Worm (Caenorhabditis elegans): ENCODE measurements around the gene W02G9.4.

The W02G9.4 gene

DNA sequence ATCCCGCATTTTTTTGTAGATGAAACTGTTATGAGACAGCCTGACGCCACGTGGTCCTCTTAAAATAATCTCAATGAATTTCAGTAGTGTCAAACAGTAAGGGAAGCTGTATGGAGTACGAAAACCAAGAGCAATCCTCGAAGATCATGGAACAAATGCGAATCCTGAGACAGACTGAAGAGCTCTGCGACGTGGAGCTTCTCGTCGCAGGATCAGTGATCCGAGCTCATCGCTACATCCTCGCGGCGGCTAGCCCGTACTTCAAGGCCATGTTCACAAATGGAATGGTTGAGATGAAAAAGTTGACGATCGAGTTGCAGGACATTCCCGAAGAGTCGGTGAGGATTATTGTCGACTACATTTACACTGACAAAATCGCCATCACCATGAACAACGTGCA lies 17.5 kb downstream of the W02G9.4 start:
- TF ChIP-seq pha-4 (tag; optimal IDR thresholded peaks at IDR 0.05), result no peak
- TF ChIP-seq ces-1 (GFP tag; optimal IDR thresholded peaks at IDR 0.05), result no peak
- no peak for TF ChIP-seq blmp-1 (tag; optimal IDR thresholded peaks at IDR 0.05)
- no peak for TF ChIP-seq ztf-11 (tag; optimal IDR thresholded peaks at IDR 0.05)
- TF ChIP-seq mls-2 (tag; optimal IDR thresholded peaks at IDR 0.05), result no peak
- TF ChIP-seq lin-13 (tag; optimal IDR thresholded peaks at IDR 0.05), result no peak
- TF ChIP-seq unc-62 (GFP tag; optimal IDR thresholded peaks at IDR 0.05), result no peak
- no peak for TF ChIP-seq bed-3 (GFP tag; optimal IDR thresholded peaks at IDR 0.05)
- TF ChIP-seq elt-3 (tag; optimal IDR thresholded peaks at IDR 0.05), result no peak
- TF ChIP-seq mab-5 (tag; optimal IDR thresholded peaks at IDR 0.05), result no peak
- no peak for TF ChIP-seq tbx-8 (GFP tag; optimal IDR thresholded peaks at IDR 0.05)
- TF ChIP-seq mep-1 (tag; optimal IDR thresholded peaks at IDR 0.05), result no peak
- TF ChIP-seq ceh-43 (GFP tag; optimal IDR thresholded peaks at IDR 0.05), result no peak
- no peak for TF ChIP-seq lsy-2 (tag; optimal IDR thresholded peaks at IDR 0.05)

DNA sequence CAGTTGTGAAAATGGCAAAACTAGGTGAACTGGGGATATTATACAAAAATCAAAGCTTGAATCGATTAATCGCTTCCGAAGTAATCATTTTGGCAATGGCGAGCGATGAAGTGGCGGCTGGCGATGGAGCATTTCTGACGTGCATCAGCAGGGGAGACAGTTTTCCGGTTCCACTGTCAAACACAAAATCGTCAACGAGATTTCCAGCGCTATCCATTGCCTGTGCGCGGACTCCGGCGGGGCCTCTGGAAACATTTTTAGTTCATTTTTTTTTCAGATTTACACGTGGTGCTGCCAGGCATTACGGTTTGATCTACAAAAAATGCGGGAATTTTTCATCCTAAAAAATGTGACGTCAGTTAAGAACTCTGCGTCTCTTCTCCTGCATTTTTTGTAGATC lies 21.9 kb downstream of the W02G9.4 start:
- TF ChIP-seq nhr-2 (tag; optimal IDR thresholded peaks at IDR 0.05), result no peak
- no peak for TF ChIP-seq ceh-43 (GFP tag; optimal IDR thresholded peaks at IDR 0.05)
- no peak for TF ChIP-seq ham-2 (GFP tag; optimal IDR thresholded peaks at IDR 0.05)
- no peak for TF ChIP-seq unc-62 (GFP tag; optimal IDR thresholded peaks at IDR 0.05)
- TF ChIP-seq sem-2 (GFP tag; optimal IDR thresholded peaks at IDR 0.05), result no peak
- TF ChIP-seq elt-3 (tag; optimal IDR thresholded peaks at IDR 0.05), result no peak
- no peak for TF ChIP-seq elt-1 (tag; optimal IDR thresholded peaks at IDR 0.05; ENCODE audit: borderline replicate concordance, insufficient read depth)
- no peak for TF ChIP-seq mls-2 (tag; optimal IDR thresholded peaks at IDR 0.05)
- TF ChIP-seq tbx-8 (GFP tag; optimal IDR thresholded peaks at IDR 0.05), result no peak
- no peak for TF ChIP-seq flh-1 (GFP tag; optimal IDR thresholded peaks at IDR 0.05)
- no peak for TF ChIP-seq unc-39 (tag; optimal IDR thresholded peaks at IDR 0.05)
- no peak for TF ChIP-seq blmp-1 (tag; optimal IDR thresholded peaks at IDR 0.05)
- no peak for TF ChIP-seq sptf-1 (tag; optimal IDR thresholded peaks at IDR 0.05)
- TF ChIP-seq unc-120 (tag; optimal IDR thresholded peaks at IDR 0.05; ENCODE audit: poor library complexity, severe bottlenecking), result no peak
- TF ChIP-seq ceh-39 (tag; optimal IDR thresholded peaks at IDR 0.05), result no peak
- no peak for TF ChIP-seq nhr-12 (tag; optimal IDR thresholded peaks at IDR 0.05)
- TF ChIP-seq nhr-28 (tag; optimal IDR thresholded peaks at IDR 0.05), result no peak

DNA sequence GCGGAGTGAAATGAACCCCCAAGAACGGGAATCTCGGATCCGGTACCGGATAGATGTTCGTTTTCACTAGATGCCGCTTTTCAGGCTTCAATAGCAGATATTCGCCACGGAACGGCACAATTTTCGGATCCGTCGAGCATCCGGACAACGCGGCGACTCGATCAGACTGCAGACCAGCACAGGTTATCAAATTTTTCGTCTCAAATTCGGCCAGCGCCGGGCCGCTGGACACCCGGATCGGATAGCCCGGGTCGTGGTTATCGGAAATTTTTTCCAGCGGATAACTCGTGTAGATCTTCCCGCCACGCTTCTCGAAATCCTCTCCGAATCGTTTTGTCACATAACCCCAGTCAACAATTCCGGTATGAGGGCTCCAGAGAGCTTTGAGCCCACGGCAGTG lies 23.8 kb downstream of the W02G9.4 start:
- TF ChIP-seq nhr-12 (tag; optimal IDR thresholded peaks at IDR 0.05) (no peak), sem-2 (GFP tag; optimal IDR thresholded peaks at IDR 0.05) (no peak), elt-3 (tag; optimal IDR thresholded peaks at IDR 0.05) (no peak), tbx-8 (GFP tag; optimal IDR thresholded peaks at IDR 0.05) (no peak), sptf-1 (tag; optimal IDR thresholded peaks at IDR 0.05) (no peak), ceh-83 (GFP tag; optimal IDR thresholded peaks at IDR 0.05) (no peak), nhr-2 (tag; optimal IDR thresholded peaks at IDR 0.05) (no peak), nhr-237 (tag; optimal IDR thresholded peaks at IDR 0.05) (no peak), ham-2 (GFP tag; optimal IDR thresholded peaks at IDR 0.05) (no peak), hlh-1 (tag; optimal IDR thresholded peaks at IDR 0.05) (no peak), lsy-2 (tag; optimal IDR thresholded peaks at IDR 0.05) (no peak)

DNA sequence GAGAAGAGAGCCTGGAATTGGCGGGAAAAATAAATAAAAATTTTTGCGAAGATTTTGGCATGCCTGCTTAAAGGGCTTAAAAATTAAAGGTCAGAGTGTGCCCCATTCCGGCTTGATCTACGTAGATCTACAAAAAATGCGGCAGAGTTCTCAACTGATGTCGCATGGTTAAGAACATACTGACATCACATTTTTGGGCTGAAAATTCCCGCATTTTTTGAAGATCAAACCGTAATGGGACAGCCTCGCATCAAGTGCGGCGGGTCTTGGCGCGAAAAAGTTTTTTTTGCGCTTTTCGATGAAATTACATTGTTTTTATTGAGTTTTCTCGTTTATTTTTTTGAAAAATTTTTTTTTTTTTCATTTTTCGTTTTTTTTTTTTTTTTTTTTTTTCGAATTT lies 24.2 kb downstream of the W02G9.4 start:
- TF ChIP-seq pha-4 (tag; optimal IDR thresholded peaks at IDR 0.05), result no peak
- no peak for TF ChIP-seq unc-120 (tag; optimal IDR thresholded peaks at IDR 0.05; ENCODE audit: poor library complexity, severe bottlenecking)
- no peak for TF ChIP-seq ceh-83 (GFP tag; optimal IDR thresholded peaks at IDR 0.05)
- no peak for TF ChIP-seq sem-2 (GFP tag; optimal IDR thresholded peaks at IDR 0.05)
- TF ChIP-seq nhr-237 (tag; optimal IDR thresholded peaks at IDR 0.05), result no peak

DNA sequence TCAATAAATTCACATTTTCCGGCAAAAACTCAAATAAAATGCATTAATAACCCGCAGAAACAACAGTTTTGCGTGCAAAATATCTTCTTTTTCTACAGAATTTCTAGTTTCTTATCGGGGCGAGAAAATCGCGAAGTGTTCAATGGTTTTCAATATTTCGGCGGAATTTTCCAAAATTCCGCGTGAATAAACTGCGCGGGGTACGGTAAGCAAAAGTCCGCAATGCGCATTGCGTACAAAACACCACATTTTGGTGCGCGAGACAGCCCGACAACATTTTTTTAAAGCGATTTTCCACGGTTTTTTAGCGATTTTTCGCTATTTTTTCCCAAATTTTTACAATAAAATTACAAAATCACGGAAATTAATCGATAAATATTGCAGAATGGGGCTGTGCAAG lies 27.7 kb downstream of the W02G9.4 start, which contains the start of gene Y45G12B.2:
Y45G12B.2 (plus strand) TSS at position 383 of the 400 bp plus-strand sequence.
- TF ChIP-seq nhr-237 (tag; optimal IDR thresholded peaks at IDR 0.05) (peak; percentile 41), sptf-1 (tag; optimal IDR thresholded peaks at IDR 0.05) (peak; percentile 45), flh-1 (GFP tag; optimal IDR thresholded peaks at IDR 0.05) (no peak), snpc-4 (tag; optimal IDR thresholded peaks at IDR 0.05) (no peak), ceh-39 (tag; optimal IDR thresholded peaks at IDR 0.05) (no peak), bed-3 (GFP tag; optimal IDR thresholded peaks at IDR 0.05) (no peak), nhr-76 (tag; optimal IDR thresholded peaks at IDR 0.05) (no peak), M03D4.4 (tag; optimal IDR thresholded peaks at IDR 0.05) (no peak), nhr-2 (tag; optimal IDR thresholded peaks at IDR 0.05) (no peak), drap-1 (GFP tag; optimal IDR thresholded peaks at IDR 0.05) (no peak), ztf-11 (tag; optimal IDR thresholded peaks at IDR 0.05) (no peak), blmp-1 (tag; optimal IDR thresholded peaks at IDR 0.05) (no peak), elt-3 (tag; optimal IDR thresholded peaks at IDR 0.05) (no peak), unc-39 (tag; optimal IDR thresholded peaks at IDR 0.05) (no peak), ces-1 (GFP tag; optimal IDR thresholded peaks at IDR 0.05) (peak; percentile 49), zip-8 (tag; optimal IDR thresholded peaks at IDR 0.05) (no peak), mep-1 (tag; optimal IDR thresholded peaks at IDR 0.05) (peak; percentile 52), unc-62 (GFP tag; optimal IDR thresholded peaks at IDR 0.05) (no peak), mab-5 (tag; optimal IDR thresholded peaks at IDR 0.05) (no peak), mls-2 (tag; optimal IDR thresholded peaks at IDR 0.05) (peak; percentile 12), ceh-43 (GFP tag; optimal IDR thresholded peaks at IDR 0.05) (no peak), ham-2 (GFP tag; optimal IDR thresholded peaks at IDR 0.05) (no peak), ceh-83 (GFP tag; optimal IDR thresholded peaks at IDR 0.05) (no peak), cnd-1 (tag; optimal IDR thresholded peaks at IDR 0.05) (no peak), tbx-8 (GFP tag; optimal IDR thresholded peaks at IDR 0.05) (no peak), elt-1 (tag; optimal IDR thresholded peaks at IDR 0.05; ENCODE audit: borderline replicate concordance, insufficient read depth) (no peak), lin-13 (tag; optimal IDR thresholded peaks at IDR 0.05) (peak; percentile 48), pha-4 (tag; optimal IDR thresholded peaks at IDR 0.05) (peak; percentile 40), nhr-28 (tag; optimal IDR thresholded peaks at IDR 0.05) (no peak), lin-32 (GFP tag; optimal IDR thresholded peaks at IDR 0.05) (no peak), sem-2 (GFP tag; optimal IDR thresholded peaks at IDR 0.05) (no peak), unc-120 (tag; optimal IDR thresholded peaks at IDR 0.05; ENCODE audit: poor library complexity, severe bottlenecking) (no peak), hlh-1 (tag; optimal IDR thresholded peaks at IDR 0.05) (no peak), nhr-12 (tag; optimal IDR thresholded peaks at IDR 0.05) (no peak), lsy-2 (tag; optimal IDR thresholded peaks at IDR 0.05) (peak; percentile 98)

All from whole organism, mixed stage, embryonic.